Fruit fly (Drosophila melanogaster) whole organism, prepupa: ENCODE results near the gene CG43638.

Experiments used
- CG6163 ChIP-seq: fragments of 200-800 bp; sonication (Bioruptor generic); IDR thresholded peaks from 3 replicates; pipeline ENCODE4 v1.3.6; 2022; ENCODE audit warnings: missing biosample characterization, missing genetic modification characterization
- Eip78C ChIP-seq: fragments of 200-800 bp; sonication (Bioruptor generic); peaks from one replicate; lab custom pipeline; 2016; ENCODE audit warnings: missing biosample characterization, missing genetic modification characterization
- Hr38 ChIP-seq: sonication (Bioruptor generic); optimal IDR thresholded peaks from 2 replicates; lab custom pipeline; 2016; ENCODE audit warnings: missing biosample characterization, missing genetic modification characterization
- Met ChIP-seq: fragments of 200-800 bp; sonication (Bioruptor generic); optimal IDR thresholded peaks from 3 replicates; lab custom pipeline; 2016; ENCODE audit warnings: missing biosample characterization, missing genetic modification characterization
- OdsH ChIP-seq: fragments of 200-800 bp; sonication (Bioruptor generic); optimal IDR thresholded peaks from 3 replicates; lab custom pipeline; 2016; ENCODE audit warnings: missing biosample characterization, missing genetic modification characterization
- achi ChIP-seq: fragments of 200-800 bp; sonication (Bioruptor generic); optimal IDR thresholded peaks from 3 replicates; lab custom pipeline; 2016; ENCODE audit warnings: missing biosample characterization, missing genetic modification characterization

DNA sequence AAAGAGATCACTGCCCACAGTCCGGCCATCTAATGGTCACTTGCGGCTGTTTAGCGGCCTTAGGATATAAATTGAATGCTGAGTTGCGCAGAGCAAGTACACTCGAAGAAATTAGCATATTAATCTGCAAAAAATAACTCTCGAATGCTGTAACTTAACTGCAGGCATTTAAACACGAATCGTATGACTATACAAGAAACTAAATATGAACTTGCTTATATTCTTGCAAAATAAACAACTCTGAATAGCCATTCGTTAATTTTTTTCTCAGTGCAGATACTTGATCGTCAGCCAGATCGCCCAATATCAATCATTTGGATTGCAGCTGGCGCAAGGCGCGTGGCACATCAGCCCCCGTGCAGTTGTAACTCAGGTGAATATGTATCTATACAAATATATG is 28.7 kb downstream of the CG43638 start:
- TF ChIP-seq Eip78C (peak; percentile 85), OdsH (GFP tag; lab: Kevin White, UChicago) (peak; percentile 37), CG6163 (GFP tag; lab: Robert Waterston, UW) (peak; percentile 75), Met (GFP tag; lab: Kevin White, UChicago) (peak; percentile 51), achi (GFP tag; lab: Kevin White, UChicago) (peak; percentile 47), Hr38 (no peak)
